Fruit fly (Drosophila melanogaster) whole organism, embryonic: ENCODE measurements around the gene CG15408.

Experiments
- ATbp ChIP-seq: fragments of 200-800 bp; sonication (Bioruptor generic); optimal IDR thresholded peaks from 2 replicates; lab custom pipeline; 2017; ENCODE audit warnings: missing biosample characterization, mild to moderate bottlenecking, missing genetic modification characterization, missing genetic modification reagents
- Blimp-1 ChIP-seq: fragments of 200-800 bp; sonication (Bioruptor generic); optimal IDR thresholded peaks from 3 replicates; lab custom pipeline; 2018; ENCODE audit warnings: missing biosample characterization, missing genetic modification characterization, mild to moderate bottlenecking, moderate library complexity, missing genetic modification reagents
- CG1024 ChIP-seq: fragments of 200-800 bp; sonication (Bioruptor generic); IDR thresholded peaks from 2 replicates; pipeline ENCODE4 v1.3.6; 2022; ENCODE audit warnings: missing biosample characterization, missing genetic modification characterization
- CG10321 ChIP-seq: fragments of 200-800 bp; sonication (Bioruptor generic); IDR thresholded peaks from 2 replicates; pipeline ENCODE4 v1.3.6; 2022; ENCODE audit warnings: missing biosample characterization, missing genetic modification characterization
- CG10654 ChIP-seq: fragments of 200-800 bp; sonication (Bioruptor generic); optimal IDR thresholded peaks from 2 replicates; lab custom pipeline; 2016; ENCODE audit warnings: missing biosample characterization, missing genetic modification characterization
- CG1233 ChIP-seq: fragments of 200-800 bp; sonication (Bioruptor generic); optimal IDR thresholded peaks from 4 replicates; lab custom pipeline; 2018; ENCODE audit warnings: missing biosample characterization, mild to moderate bottlenecking, missing genetic modification characterization
- CG12942 ChIP-seq: fragments of 200-800 bp; sonication (Bioruptor generic); optimal IDR thresholded peaks from 3 replicates; lab custom pipeline; 2016; ENCODE audit warnings: missing biosample characterization, missing genetic modification characterization
- CG17328 ChIP-seq: fragments of 200-800 bp; sonication (Bioruptor generic); IDR thresholded peaks from 2 replicates; pipeline ENCODE4 v1.3.6; 2022; ENCODE audit warnings: missing biosample characterization, missing genetic modification characterization
- CG17359 ChIP-seq: fragments of 200-800 bp; sonication (Bioruptor generic); optimal IDR thresholded peaks from 3 replicates; lab custom pipeline; 2018; ENCODE audit warnings: missing biosample characterization, mild to moderate bottlenecking, missing genetic modification characterization, moderate library complexity
- CG18599 ChIP-seq: fragments of 200-800 bp; sonication (Bioruptor generic); optimal IDR thresholded peaks from 3 replicates; lab custom pipeline; 2017; ENCODE audit warnings: missing biosample characterization, missing genetic modification characterization, mild to moderate bottlenecking, moderate library complexity, missing genetic modification reagents
- CG2678 ChIP-seq: fragments of 200-800 bp; sonication (Bioruptor generic); optimal IDR thresholded peaks from 3 replicates; lab custom pipeline; 2019; ENCODE audit warnings: missing biosample characterization, mild to moderate bottlenecking, missing genetic modification characterization, moderate library complexity
- CG2712 ChIP-seq: fragments of 200-800 bp; optimal IDR thresholded peaks from 3 replicates; lab custom pipeline; 2019; ENCODE audit warnings: missing biosample characterization, mild to moderate bottlenecking, missing genetic modification characterization, moderate library complexity
- CG2875 ChIP-seq: fragments of 200-800 bp; sonication (Bioruptor generic); optimal IDR thresholded peaks from 2 replicates; lab custom pipeline; 2017; ENCODE audit warnings: missing biosample characterization, mild to moderate bottlenecking, missing genetic modification characterization, missing genetic modification reagents
- CG31388 ChIP-seq: fragments of 200-800 bp; sonication (Bioruptor generic); optimal IDR thresholded peaks from 2 replicates; lab custom pipeline; 2016; ENCODE audit warnings: missing biosample characterization, missing genetic modification characterization
- CG6791 ChIP-seq: fragments of 200-800 bp; sonication (Bioruptor generic); IDR thresholded peaks from 3 replicates; pipeline ENCODE4 v1.3.6; 2022; ENCODE audit warnings: missing biosample characterization, missing genetic modification characterization; ENCODE audit not compliant: partially characterized antibody
- CG7839 ChIP-seq: fragments of 200-800 bp; sonication (Bioruptor generic); optimal IDR thresholded peaks from 3 replicates; lab custom pipeline; 2018; ENCODE audit warnings: missing biosample characterization, mild to moderate bottlenecking, missing genetic modification characterization, moderate library complexity
- CoRest ChIP-seq: fragments of 200-800 bp; sonication (Bioruptor generic); optimal IDR thresholded peaks from 3 replicates; lab custom pipeline; 2018; ENCODE audit warnings: missing biosample characterization, mild to moderate bottlenecking, missing genetic modification characterization, moderate library complexity
- D19A ChIP-seq: fragments of 200-800 bp; optimal IDR thresholded peaks from 3 replicates; lab custom pipeline; 2019; ENCODE audit warnings: missing biosample characterization, mild to moderate bottlenecking, missing genetic modification characterization, moderate library complexity
- Deaf1 ChIP-seq: fragments of 200-800 bp; optimal IDR thresholded peaks from 3 replicates; lab custom pipeline; 2019; ENCODE audit warnings: missing biosample characterization, mild to moderate bottlenecking, missing genetic modification characterization, moderate library complexity
- Ets97D ChIP-seq: fragments of 200-800 bp; sonication (Bioruptor generic); optimal IDR thresholded peaks from 3 replicates; lab custom pipeline; 2016; ENCODE audit warnings: missing biosample characterization, missing genetic modification characterization
- HLHmδ ChIP-seq: fragments of 200-800 bp; sonication (Bioruptor generic); optimal IDR thresholded peaks from 2 replicates; lab custom pipeline; 2018; ENCODE audit warnings: missing biosample characterization, mild to moderate bottlenecking, missing genetic modification characterization, moderate library complexity
- Nf-YA ChIP-seq: fragments of 200-800 bp; sonication (Bioruptor generic); IDR thresholded peaks from 2 replicates; pipeline ENCODE4 v1.3.6; 2022; ENCODE audit warnings: missing biosample characterization, missing genetic modification characterization
- Optix ChIP-seq: fragments of 200-800 bp; sonication (Bioruptor generic); IDR thresholded peaks from 3 replicates; pipeline ENCODE4 v1.3.6; 2022; ENCODE audit warnings: missing biosample characterization, missing genetic modification characterization
- abd-A ChIP-seq: fragments of 200-800 bp; sonication (Bioruptor generic); optimal IDR thresholded peaks from 3 replicates; lab custom pipeline; 2019; ENCODE audit warnings: missing biosample characterization, mild to moderate bottlenecking, missing genetic modification characterization, moderate library complexity
- cg ChIP-seq: fragments of 200-800 bp; sonication (Bioruptor generic); optimal IDR thresholded peaks from 3 replicates; lab custom pipeline; 2019; ENCODE audit warnings: missing biosample characterization, mild to moderate bottlenecking, missing genetic modification characterization, moderate library complexity
- chinmo ChIP-seq: fragments of 200-800 bp; sonication (Bioruptor generic); IDR thresholded peaks from 4 replicates; pipeline ENCODE4 v1.3.6; 2022; ENCODE audit warnings: missing biosample characterization, missing genetic modification characterization; ENCODE audit not compliant: partially characterized antibody
- ci ChIP-seq: fragments of 200-800 bp; sonication (Bioruptor generic); IDR thresholded peaks from 3 replicates; pipeline ENCODE4 v1.3.6; 2022; ENCODE audit warnings: missing biosample characterization, missing genetic modification characterization
- fd3F ChIP-seq: fragments of 200-800 bp; sonication (Bioruptor generic); optimal IDR thresholded peaks from 2 replicates; lab custom pipeline; 2018; ENCODE audit warnings: missing biosample characterization, mild to moderate bottlenecking, missing genetic modification characterization, moderate library complexity
- fu2 ChIP-seq: fragments of 200-800 bp; sonication (Bioruptor generic); optimal IDR thresholded peaks from 2 replicates; lab custom pipeline; 2016; ENCODE audit warnings: missing biosample characterization, missing genetic modification characterization
- gce ChIP-seq: fragments of 200-800 bp; sonication (Bioruptor generic); IDR thresholded peaks from 3 replicates; pipeline ENCODE4 v1.3.6; 2022; ENCODE audit warnings: missing biosample characterization, missing genetic modification characterization
- grau ChIP-seq: fragments of 200-800 bp; optimal IDR thresholded peaks from 3 replicates; lab custom pipeline; 2019; ENCODE audit warnings: missing biosample characterization, mild to moderate bottlenecking, missing genetic modification characterization, moderate library complexity
- hkb ChIP-seq, 2 experiments: fragments of 200-800 bp in 1 of 2; fragments of >200 bp in 1 of 2; sonication (Bioruptor generic) in 1 of 2; IDR thresholded peaks in 1 of 2; optimal IDR thresholded peaks in 1 of 2; 2 replicates each; pipeline versions ENCODE4 v1.3.6 to Lab custom; 2017 to 2022; ENCODE audit warnings: missing biosample characterization in 1 of 2, missing genetic modification characterization in 1 of 2
- klu ChIP-seq: fragments of 200-800 bp; sonication (Bioruptor generic); IDR thresholded peaks from 2 replicates; pipeline ENCODE4 v1.3.6; 2022; ENCODE audit warnings: missing biosample characterization, missing genetic modification characterization
- kni ChIP-seq: fragments of 200-800 bp; sonication (Bioruptor generic); optimal IDR thresholded peaks from 3 replicates; lab custom pipeline; 2017; ENCODE audit warnings: mild to moderate bottlenecking, missing biosample characterization, missing genetic modification reagents, missing genetic modification characterization
- lov ChIP-seq, 2 experiments: fragments of 200-800 bp in 1 of 2; fragments of >200 bp in 1 of 2; sonication (Bioruptor generic) in 1 of 2; IDR thresholded peaks in 1 of 2; optimal IDR thresholded peaks in 1 of 2; 2 replicates in 1 of 2; 3 replicates in 1 of 2; pipeline versions ENCODE4 v1.3.6 to Lab custom; 2017 to 2022; ENCODE audit warnings: missing biosample characterization in 1 of 2, missing genetic modification characterization in 1 of 2
- mam ChIP-seq: fragments of 200-800 bp; sonication (Bioruptor generic); optimal IDR thresholded peaks from 3 replicates; lab custom pipeline; 2016; ENCODE audit warnings: missing biosample characterization, missing genetic modification characterization
- nmo ChIP-seq: fragments of 200-800 bp; sonication (Bioruptor generic); optimal IDR thresholded peaks from 2 replicates; lab custom pipeline; 2018; ENCODE audit warnings: missing biosample characterization, mild to moderate bottlenecking, missing genetic modification characterization, moderate library complexity
- nom ChIP-seq: fragments of 200-800 bp; sonication (Bioruptor generic); optimal IDR thresholded peaks from 2 replicates; lab custom pipeline; 2017; ENCODE audit warnings: missing biosample characterization, missing genetic modification characterization, mild to moderate bottlenecking, moderate library complexity, missing genetic modification reagents
- pho ChIP-seq: fragments of 200-800 bp; sonication (Bioruptor generic); optimal IDR thresholded peaks from 2 replicates; lab custom pipeline; 2016; ENCODE audit warnings: missing biosample characterization, missing genetic modification characterization
- phol ChIP-seq: fragments of 200-800 bp; sonication (Bioruptor generic); optimal IDR thresholded peaks from 3 replicates; lab custom pipeline; 2018; ENCODE audit warnings: missing biosample characterization, mild to moderate bottlenecking, missing genetic modification characterization, moderate library complexity
- sima ChIP-seq: fragments of 200-800 bp; sonication (Bioruptor generic); optimal IDR thresholded peaks from 2 replicates; lab custom pipeline; 2016; ENCODE audit warnings: missing biosample characterization, missing genetic modification characterization
- so ChIP-seq: fragments of 200-800 bp; sonication (Bioruptor generic); IDR thresholded peaks from 3 replicates; pipeline ENCODE4 v1.3.6; 2022; ENCODE audit warnings: missing biosample characterization, missing genetic modification characterization
- tgo ChIP-seq: fragments of 200-800 bp; sonication (Bioruptor generic); IDR thresholded peaks from 3 replicates; pipeline ENCODE4 v1.3.6; 2022; ENCODE audit warnings: missing biosample characterization, missing genetic modification characterization
- tx ChIP-seq: fragments of 200-800 bp; sonication (Bioruptor generic); optimal IDR thresholded peaks from 2 replicates; lab custom pipeline; 2016; ENCODE audit warnings: missing biosample characterization, missing genetic modification characterization
- unpg ChIP-seq: fragments of 200-800 bp; sonication (Bioruptor generic); optimal IDR thresholded peaks from 3 replicates; lab custom pipeline; 2018; ENCODE audit warnings: missing biosample characterization, mild to moderate bottlenecking, missing genetic modification characterization, moderate library complexity
- wek ChIP-seq: fragments of 200-800 bp; sonication (Bioruptor generic); optimal IDR thresholded peaks from 3 replicates; lab custom pipeline; 2018; ENCODE audit warnings: missing biosample characterization, mild to moderate bottlenecking, missing genetic modification characterization, moderate library complexity
- zen2 ChIP-seq: fragments of 200-800 bp; sonication (Bioruptor generic); IDR thresholded peaks from 3 replicates; pipeline ENCODE4 v1.3.6; 2022; ENCODE audit warnings: missing biosample characterization, missing genetic modification characterization; ENCODE audit not compliant: partially characterized antibody

CG15408 gene

dm6 chr2L:3339420-3339819 is 6.8 kb downstream of the CG15408 start (continued):
- TF ChIP-seq CG12942 (GFP tag; lab: Kevin White, UChicago) (no peak), Ets97D (no peak), tgo (GFP tag; lab: Robert Waterston, UW) (0 out of 3 replicates have a peak, but pooled peaks have one; percentile 22), Deaf1 (tag; lab: Kevin White, UChicago) (peak; percentile 31), nom (peak; percentile 31), gce (GFP tag; lab: Robert Waterston, UW) (peak; percentile 43; the same call in 1 of the 3 replicates), CG7839 (tag; lab: Kevin White, UChicago) (no peak), zen2 (GFP tag; lab: Robert Waterston, UW) (no peak), fd3F (no peak), CG10654 (GFP tag; lab: Kevin White, UChicago) (no peak), CG31388 (GFP tag; lab: Kevin White, UChicago) (no peak), ATbp (peak; percentile 21), HLHmδ (GFP tag; lab: Kevin White, UChicago) (peak; percentile 83), chinmo (GFP tag; lab: Robert Waterston, UW) (0 out of 4 replicates have a peak, but pooled peaks have one; percentile 5), Optix (GFP tag; lab: Robert Waterston, UW) (0 out of 3 replicates have a peak, but pooled peaks have one; percentile 38), klu (peak; percentile 17; the same call in 1 of the 2 replicates), abd-A (peak; percentile 67), so (0 out of 3 replicates have a peak, but pooled peaks have one; percentile 26), wek (GFP tag; lab: Kevin White, UChicago) (peak; percentile 0), CG17328 (GFP tag; lab: Robert Waterston, UW) (peak; percentile 20; the same call in 1 of the 2 replicates), kni (peak; percentile 75), pho (GFP tag; lab: Kevin White, UChicago) (no peak), mam (no peak), lov (optimal IDR thresholded peaks at IDR 0.05; lab: Kevin White, UChicago) (no peak), lov (GFP tag; IDR thresholded peaks at IDR 0.05; lab: Robert Waterston, UW) (0 out of 3 replicates have a peak, but pooled peaks have one; percentile 13), CG6791 (GFP tag; lab: Robert Waterston, UW) (peak; percentile 42; the same call in 1 of the 3 replicates), cg (GFP tag; lab: Kevin White, UChicago) (peak; percentile 74), CG10321 (GFP tag; lab: Robert Waterston, UW) (peak; percentile 91), Blimp-1 (GFP tag; lab: Kevin White, UChicago) (peak; percentile 18)

DNA sequence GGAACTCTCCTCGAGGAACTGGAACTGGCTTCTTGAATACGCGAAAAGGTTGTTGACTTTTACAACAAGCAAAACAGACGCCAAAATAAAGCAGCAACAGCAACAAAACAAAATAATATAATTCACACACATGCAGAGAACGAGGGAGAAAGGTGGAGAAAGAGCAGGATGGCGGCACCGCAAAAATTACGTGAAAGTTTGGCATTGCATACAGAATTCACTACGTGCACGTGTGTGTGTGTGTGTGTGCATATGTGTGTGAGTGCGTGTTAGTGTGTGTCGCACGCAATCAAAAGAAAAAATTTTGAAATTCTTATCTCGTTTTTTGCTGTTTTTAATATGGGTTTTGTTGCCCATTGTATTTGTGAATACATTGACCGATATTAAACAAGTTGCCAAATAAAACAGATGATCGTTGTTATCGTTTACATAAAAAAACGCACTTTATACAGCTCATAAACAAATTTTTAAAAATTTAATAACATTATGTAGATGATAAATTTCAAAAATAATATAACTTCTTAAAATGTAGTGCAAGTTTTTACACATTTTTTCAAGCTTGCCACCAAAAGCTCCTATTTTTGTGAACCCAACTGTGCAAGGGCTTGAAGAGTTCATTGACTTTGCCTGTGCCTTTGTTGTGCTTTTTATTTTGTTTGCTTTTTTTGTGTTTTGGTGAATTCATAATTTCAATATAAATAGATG is 8.8 kb downstream of the CG15408 start:
- TF ChIP-seq grau (peak; percentile 10), CG2678 (tag; lab: Kevin White, UChicago) (peak; percentile 41), ci (GFP tag; lab: Robert Waterston, UW) (no peak; the same call in 2 of the 3 replicates), CG2712 (tag; lab: Kevin White, UChicago) (peak; percentile 30), tgo (GFP tag; lab: Robert Waterston, UW) (peak; percentile 20; the same call in 1 of the 3 replicates), tx (GFP tag; lab: Kevin White, UChicago) (no peak), phol (tag; lab: Kevin White, UChicago) (peak; percentile 20), nmo (peak; percentile 6), CG18599 (GFP tag; lab: Kevin White, UChicago) (peak; percentile 19), hkb (optimal IDR thresholded peaks at IDR 0.05; lab: Kevin White, UChicago) (no peak), hkb (GFP tag; IDR thresholded peaks at IDR 0.05; lab: Robert Waterston, UW) (peak; percentile 38; the same call in 1 of the 2 replicates), CG1024 (peak; percentile 27; the same call in 1 of the 2 replicates), CG2875 (GFP tag; lab: Kevin White, UChicago) (peak; percentile 6), Blimp-1 (GFP tag; lab: Kevin White, UChicago) (peak; percentile 50), unpg (peak; percentile 44), fu2 (GFP tag; lab: Kevin White, UChicago) (no peak), Nf-YA (no peak), CG1233 (GFP tag; lab: Kevin White, UChicago) (no peak), CoRest (no peak), CG17359 (tag; lab: Kevin White, UChicago) (peak; percentile 25), D19A (tag; lab: Kevin White, UChicago) (peak; percentile 9), sima (GFP tag; lab: Kevin White, UChicago) (no peak)
